Worm (Caenorhabditis elegans) whole organism, young adult: ENCODE results near the gene C44B7.5.

ENCODE experiments used
- B0035.1 ChIP-seq: sonication (generic microtip); optimal IDR thresholded peaks from 2 replicates; lab custom pipeline; 2016; ENCODE audit warnings: missing genetic modification characterization, mild to moderate bottlenecking, missing compliant biosample characterization, missing genotype, missing genetic modification reagents
- B0261.1 ChIP-seq: sonication (generic microtip); optimal IDR thresholded peaks from 2 replicates; lab custom pipeline; 2016; ENCODE audit warnings: mild to moderate bottlenecking, missing genetic modification characterization, moderate library complexity, missing compliant biosample characterization
- C17E4.6 ChIP-seq: fragments of 200-800 bp; sonication (Bioruptor generic); IDR thresholded peaks from 2 replicates; pipeline ENCODE4 v1.3.6; 2022; ENCODE audit warnings: missing genetic modification reagents, missing genetic modification characterization, missing compliant biosample characterization
- D2030.7 ChIP-seq: fragments of 200-800 bp; sonication (Bioruptor generic); IDR thresholded peaks from 2 replicates; pipeline ENCODE4 v1.3.6; 2022; ENCODE audit warnings: missing genetic modification reagents, missing genetic modification characterization, missing compliant biosample characterization
- F22D6.2 ChIP-seq: sonication (generic microtip); optimal IDR thresholded peaks from 2 replicates; lab custom pipeline; 2016; ENCODE audit warnings: mild to moderate bottlenecking, missing genetic modification characterization, missing compliant biosample characterization
- F39B2.1 ChIP-seq: fragments of 200-800 bp; sonication (Bioruptor generic); IDR thresholded peaks from 2 replicates; pipeline ENCODE4 v1.3.6; 2022; ENCODE audit warnings: missing genetic modification reagents, missing genetic modification characterization, missing compliant biosample characterization
- F49E8.2 ChIP-seq: sonication (generic microtip); optimal IDR thresholded peaks from 3 replicates; lab custom pipeline; 2017; ENCODE audit warnings: missing genetic modification characterization, mild to moderate bottlenecking, missing compliant biosample characterization, antibody characterized with exemption, moderate library complexity; ENCODE audit not compliant: insufficient read depth
- F55B11.4 ChIP-seq: sonication (generic microtip); optimal IDR thresholded peaks from 2 replicates; lab custom pipeline; 2016; ENCODE audit warnings: missing compliant biosample characterization, missing genetic modification characterization, borderline replicate concordance; ENCODE audit not compliant: insufficient read depth
- K11D2.4 ChIP-seq: fragments of 200-800 bp; sonication (Bioruptor generic); IDR thresholded peaks from 2 replicates; pipeline ENCODE4 v1.3.6; 2022; ENCODE audit warnings: missing genetic modification reagents, missing genetic modification characterization, missing compliant biosample characterization
- Y79H2A.3 ChIP-seq: fragments of 200-800 bp; sonication (Bioruptor generic); conservative IDR thresholded peaks from 2 replicates; pipeline ENCODE4 v1.3.6; 2022; ENCODE audit warnings: missing genetic modification reagents, missing genetic modification characterization, missing compliant biosample characterization
- aptf-2 ChIP-seq: fragments of 200-800 bp; sonication (Bioruptor generic); conservative IDR thresholded peaks from 2 replicates; pipeline ENCODE4 v1.3.6; 2022; ENCODE audit warnings: missing genetic modification reagents, missing genetic modification characterization, missing compliant biosample characterization
- athp-1 ChIP-seq: sonication (generic microtip); optimal IDR thresholded peaks from 2 replicates; lab custom pipeline; 2017; ENCODE audit warnings: mild to moderate bottlenecking, missing genetic modification characterization, missing compliant biosample characterization
- bed-1 ChIP-seq: fragments of 200-800 bp; sonication (Bioruptor generic); IDR thresholded peaks from 2 replicates; pipeline ENCODE4 v1.3.6; 2022; ENCODE audit warnings: missing genetic modification reagents, missing genetic modification characterization, missing compliant biosample characterization
- bed-2 ChIP-seq: fragments of 200-800 bp; sonication (Bioruptor generic); IDR thresholded peaks from 2 replicates; pipeline ENCODE4 v1.3.6; 2022; ENCODE audit warnings: missing genetic modification reagents, missing genetic modification characterization, missing compliant biosample characterization
- ceh-27 ChIP-seq: fragments of 200-800 bp; sonication (Bioruptor generic); optimal IDR thresholded peaks from 2 replicates; lab custom pipeline; 2018; ENCODE audit warnings: mild to moderate bottlenecking, missing genetic modification characterization, moderate library complexity, missing compliant biosample characterization
- ceh-40 ChIP-seq: fragments of 200-800 bp; sonication (Bioruptor generic); IDR thresholded peaks from 2 replicates; pipeline ENCODE4 v1.3.6; 2022; ENCODE audit warnings: missing genetic modification characterization, missing compliant biosample characterization
- ceh-58 ChIP-seq: fragments of 200-800 bp; sonication (Bioruptor generic); IDR thresholded peaks from 2 replicates; pipeline ENCODE4 v1.3.6; 2022; ENCODE audit warnings: missing genetic modification characterization, missing compliant biosample characterization
- ceh-91 ChIP-seq: fragments of 200-800 bp; sonication (Bioruptor generic); IDR thresholded peaks from 2 replicates; pipeline ENCODE4 v1.3.6; 2022; ENCODE audit warnings: missing genetic modification reagents, missing genetic modification characterization, missing compliant biosample characterization
- chd-7 ChIP-seq: sonication (generic microtip); optimal IDR thresholded peaks from 2 replicates; lab custom pipeline; 2016; ENCODE audit warnings: mild to moderate bottlenecking, missing genetic modification characterization, moderate library complexity, missing compliant biosample characterization
- dpff-1 ChIP-seq: sonication (generic microtip); optimal IDR thresholded peaks from 2 replicates; lab custom pipeline; 2017; ENCODE audit warnings: mild to moderate bottlenecking, missing genetic modification characterization, missing compliant biosample characterization
- dpl-1 ChIP-seq: fragments of 150-350 bp; optimal IDR thresholded peaks from 2 replicates; lab custom pipeline; 2014; ENCODE audit warnings: missing biosample characterization, missing genetic modification reagents, missing genetic modification characterization
- egrh-3 ChIP-seq: fragments of 200-800 bp; sonication (Bioruptor generic); IDR thresholded peaks from 2 replicates; pipeline ENCODE4 v1.3.6; 2022; ENCODE audit warnings: missing genetic modification reagents, missing genetic modification characterization, missing compliant biosample characterization
- ekl-4 ChIP-seq: fragments of 200-800 bp; sonication (Bioruptor generic); IDR thresholded peaks from 2 replicates; pipeline ENCODE4 v1.3.6; 2022; ENCODE audit warnings: missing genetic modification reagents, missing genetic modification characterization, missing compliant biosample characterization
- fkh-3 ChIP-seq: sonication (generic microtip); optimal IDR thresholded peaks from 2 replicates; lab custom pipeline; 2016; ENCODE audit warnings: mild to moderate bottlenecking, missing genetic modification characterization, missing compliant biosample characterization
- hmg-1.2 ChIP-seq: fragments of 200-800 bp; sonication (Bioruptor generic); IDR thresholded peaks from 2 replicates; pipeline ENCODE4 v1.3.6; 2022; ENCODE audit warnings: missing genetic modification reagents, missing genetic modification characterization, missing compliant biosample characterization
- hmg-20 ChIP-seq: fragments of 200-800 bp; sonication (Bioruptor generic); IDR thresholded peaks from 2 replicates; pipeline ENCODE4 v1.3.6; 2022; ENCODE audit warnings: missing genetic modification reagents, missing genetic modification characterization, missing compliant biosample characterization
- lin-35 ChIP-seq, 3 experiments: fragments of 150-350 bp in 2 of 3; sonication (generic microtip) in 1 of 3; optimal IDR thresholded peaks; 2 replicates each; lab custom pipeline; 2014 to 2018; ENCODE audit warnings: missing biosample characterization in 3 of 3, missing genetic modification characterization in 3 of 3, missing genetic modification reagents in 3 of 3
- lsy-27 ChIP-seq: sonication (generic microtip); optimal IDR thresholded peaks from 2 replicates; lab custom pipeline; 2017; ENCODE audit warnings: missing genetic modification characterization, mild to moderate bottlenecking, missing compliant biosample characterization, antibody characterized with exemption, missing genotype, borderline replicate concordance; ENCODE audit not compliant: insufficient read depth
- madf-10 ChIP-seq: sonication (generic microtip); optimal IDR thresholded peaks from 2 replicates; lab custom pipeline; 2016; ENCODE audit warnings: mild to moderate bottlenecking, missing genetic modification characterization, missing compliant biosample characterization
- madf-6 ChIP-seq: fragments of 200-800 bp; sonication (Bioruptor generic); IDR thresholded peaks from 2 replicates; pipeline ENCODE4 v1.3.6; 2022; ENCODE audit warnings: missing genetic modification reagents, missing genetic modification characterization, missing compliant biosample characterization
- mxl-1 ChIP-seq: sonication (generic microtip); optimal IDR thresholded peaks from 2 replicates; lab custom pipeline; 2016; ENCODE audit warnings: missing genetic modification characterization, missing compliant biosample characterization
- nfyb-1 ChIP-seq: fragments of 200-800 bp; sonication (Bioruptor generic); IDR thresholded peaks from 2 replicates; pipeline ENCODE4 v1.3.6; 2022; ENCODE audit warnings: missing genetic modification reagents, missing genetic modification characterization, missing compliant biosample characterization
- nhr-80 ChIP-seq: sonication (generic microtip); optimal IDR thresholded peaks from 2 replicates; lab custom pipeline; 2016; ENCODE audit warnings: missing genetic modification characterization, missing compliant biosample characterization
- pha-4 ChIP-seq: fragments of 150-350 bp; sonication (generic microtip); optimal IDR thresholded peaks from 2 replicates; lab custom pipeline; 2014; ENCODE audit warnings: missing biosample characterization, missing genetic modification reagents, missing genetic modification characterization
- rcor-1 ChIP-seq: fragments of 200-800 bp; sonication (Bioruptor generic); IDR thresholded peaks from 2 replicates; pipeline ENCODE4 v1.3.6; 2022; ENCODE audit warnings: missing genetic modification reagents, missing genetic modification characterization, missing compliant biosample characterization
- repo-1 ChIP-seq: sonication (generic microtip); optimal IDR thresholded peaks from 2 replicates; lab custom pipeline; 2017; ENCODE audit warnings: mild to moderate bottlenecking, missing genetic modification characterization, missing compliant biosample characterization
- rpc-1 ChIP-seq, 2 experiments: fragments of 150-350 bp in 1 of 2; sonication (generic microtip) in 1 of 2; optimal IDR thresholded peaks; 2 replicates each; lab custom pipeline; 2014 to 2018; ENCODE audit warnings: missing biosample characterization in 1 of 2, missing genetic modification characterization in 1 of 2, missing genetic modification reagents in 1 of 2, missing genotype in 1 of 2
- sdz-38 ChIP-seq: sonication (generic microtip); optimal IDR thresholded peaks from 2 replicates; lab custom pipeline; 2016; ENCODE audit warnings: missing genotype, missing genetic modification characterization, missing compliant biosample characterization
- sea-2 ChIP-seq: fragments of 200-800 bp; sonication (Bioruptor generic); IDR thresholded peaks from 2 replicates; pipeline ENCODE4 v1.3.6; 2022; ENCODE audit warnings: missing genetic modification characterization, missing compliant biosample characterization
- snpc-1.3 ChIP-seq: sonication (generic microtip); optimal IDR thresholded peaks from 2 replicates; lab custom pipeline; 2017; ENCODE audit warnings: missing genetic modification characterization, mild to moderate bottlenecking, missing compliant biosample characterization, antibody characterized with exemption, moderate library complexity, missing genotype, missing genetic modification reagents; ENCODE audit not compliant: insufficient read depth
- somi-1 ChIP-seq: fragments of 200-800 bp; sonication (Bioruptor generic); optimal IDR thresholded peaks from 2 replicates; lab custom pipeline; 2018; ENCODE audit warnings: mild to moderate bottlenecking, missing genetic modification characterization, missing compliant biosample characterization
- sptf-2 ChIP-seq: fragments of 200-800 bp; sonication (Bioruptor generic); optimal IDR thresholded peaks from 2 replicates; lab custom pipeline; 2018; ENCODE audit warnings: mild to moderate bottlenecking, missing genetic modification characterization, missing compliant biosample characterization
- tbp1 ChIP-seq: fragments of 200-800 bp; sonication (Bioruptor generic); optimal IDR thresholded peaks from 2 replicates; lab custom pipeline; 2018; ENCODE audit warnings: mild to moderate bottlenecking, missing genetic modification characterization, missing compliant biosample characterization
- unc-62 ChIP-seq: fragments of 150-350 bp; optimal IDR thresholded peaks from 2 replicates; lab custom pipeline; 2014; ENCODE audit warnings: missing biosample characterization, missing genetic modification reagents, missing genetic modification characterization
- xnd-1 ChIP-seq: sonication (generic microtip); optimal IDR thresholded peaks from 2 replicates; lab custom pipeline; 2016; ENCODE audit warnings: missing genotype, missing genetic modification reagents, missing genetic modification characterization, missing compliant biosample characterization
- zim-3 ChIP-seq: sonication (generic microtip); optimal IDR thresholded peaks from 2 replicates; lab custom pipeline; 2017; ENCODE audit warnings: mild to moderate bottlenecking, missing genetic modification characterization, moderate library complexity, missing compliant biosample characterization
- ztf-22 ChIP-seq: fragments of 200-800 bp; sonication (Bioruptor generic); optimal IDR thresholded peaks from 2 replicates; lab custom pipeline; 2018; ENCODE audit warnings: mild to moderate bottlenecking, missing genetic modification characterization, moderate library complexity, missing compliant biosample characterization
- ztf-26 ChIP-seq: sonication (generic microtip); optimal IDR thresholded peaks from 2 replicates; lab custom pipeline; 2017; ENCODE audit warnings: missing genetic modification characterization, missing compliant biosample characterization
- ztf-3 ChIP-seq: fragments of 200-800 bp; sonication (Bioruptor generic); optimal IDR thresholded peaks from 2 replicates; lab custom pipeline; 2018; ENCODE audit warnings: mild to moderate bottlenecking, missing genetic modification characterization, missing compliant biosample characterization
- ztf-6 ChIP-seq: fragments of 200-800 bp; sonication (Bioruptor generic); IDR thresholded peaks from 2 replicates; pipeline ENCODE4 v1.3.6; 2022; ENCODE audit warnings: missing genetic modification reagents, missing genetic modification characterization, missing compliant biosample characterization

Gene C44B7.5

DNA sequence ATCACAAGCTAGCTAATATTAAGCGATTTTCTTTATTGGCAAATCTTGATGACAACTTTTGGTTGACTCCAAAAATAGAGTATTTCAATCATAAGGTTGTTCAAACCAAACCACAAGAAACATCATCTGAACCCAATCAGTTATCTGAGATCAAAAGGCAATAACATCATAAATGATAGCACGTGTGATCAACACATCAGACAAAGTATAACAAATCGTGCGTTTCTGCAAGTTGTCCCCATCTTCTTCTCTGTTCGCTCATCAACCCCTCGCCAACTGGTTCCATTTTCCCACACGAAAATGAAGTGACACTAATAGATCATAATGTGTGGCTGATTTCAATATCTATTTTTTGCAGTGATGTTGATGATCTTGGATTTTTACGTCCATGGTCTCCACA, 23.1 kb downstream of the C44B7.5 start:
- TF ChIP-seq rcor-1 (GFP tag; lab: Robert Waterston, UW) (no peak), ztf-3 (GFP tag; lab: Kevin White, UChicago) (no peak), bed-2 (no peak), madf-10 (no peak), ceh-40 (GFP tag; lab: Robert Waterston, UW) (no peak), aptf-2 (GFP tag; lab: Robert Waterston, UW) (no peak), F39B2.1 (GFP tag; lab: Robert Waterston, UW) (no peak), ztf-6 (peak; percentile 57; the same call in 1 of the 2 replicates), lin-35 (GFP tag; optimal IDR thresholded peaks at IDR 0.05; lab: Kevin White, UChicago) (no peak), dpff-1 (no peak), athp-1 (tag; lab: Kevin White, UChicago) (no peak), F55B11.4 (tag; lab: Kevin White, UChicago) (no peak), sdz-38 (tag; lab: Kevin White, UChicago) (no peak), unc-62 (GFP tag; lab: Kevin White, UChicago) (no peak), repo-1 (no peak), B0035.1 (no peak), nfyb-1 (no peak), ceh-27 (no peak), sptf-2 (GFP tag; lab: Kevin White, UChicago) (no peak), C17E4.6 (GFP tag; lab: Robert Waterston, UW) (no peak), tbp1 (no peak), pha-4 (tag; lab: Kevin White, UChicago) (no peak), ztf-26 (tag; lab: Kevin White, UChicago) (peak; percentile 33), hmg-1.2 (GFP tag; lab: Robert Waterston, UW) (no peak), K11D2.4 (peak; percentile 54; the same call in 1 of the 2 replicates), mxl-1 (tag; lab: Kevin White, UChicago) (no peak), ceh-91 (no peak), B0261.1 (tag; lab: Kevin White, UChicago) (no peak), rpc-1 (optimal IDR thresholded peaks at IDR 0.05; lab: Kevin White, UChicago) (no peak), rpc-1 (tag; optimal IDR thresholded peaks at IDR 0.05; lab: Kevin White, UChicago) (no peak), sea-2 (GFP tag; lab: Robert Waterston, UW) (no peak), F22D6.2 (tag; lab: Kevin White, UChicago) (no peak), ztf-22 (GFP tag; lab: Kevin White, UChicago) (no peak), egrh-3 (GFP tag; lab: Robert Waterston, UW) (no peak), nhr-80 (tag; lab: Kevin White, UChicago) (no peak), bed-1 (GFP tag; lab: Robert Waterston, UW) (no peak), somi-1 (GFP tag; lab: Kevin White, UChicago) (peak; percentile 70), xnd-1 (no peak), lsy-27 (tag; lab: Kevin White, UChicago) (no peak), D2030.7 (GFP tag; lab: Robert Waterston, UW) (no peak), Y79H2A.3 (no peak), dpl-1 (no peak), snpc-1.3 (no peak), madf-6 (no peak), ekl-4 (GFP tag; lab: Robert Waterston, UW) (no peak), fkh-3 (tag; lab: Kevin White, UChicago) (no peak), chd-7 (tag; lab: Kevin White, UChicago) (peak; percentile 44), ceh-58 (GFP tag; lab: Robert Waterston, UW) (no peak), F49E8.2 (tag; lab: Kevin White, UChicago) (no peak), zim-3 (tag; lab: Kevin White, UChicago) (no peak), hmg-20 (no peak)
